Fruit fly (Drosophila melanogaster) whole organism, embryonic: ENCODE measurements around the gene Tdg.
A peak's percentile ranks its signal among the peaks of the same experiment; 100 is the strongest.

Source experiments
- ATbp ChIP-seq: fragments of 200-800 bp; sonication (Bioruptor generic); optimal IDR thresholded peaks from 2 replicates; lab custom pipeline; 2017; ENCODE audit warnings: missing biosample characterization, mild to moderate bottlenecking, missing genetic modification characterization, missing genetic modification reagents
- CG10654 ChIP-seq: fragments of 200-800 bp; sonication (Bioruptor generic); optimal IDR thresholded peaks from 2 replicates; lab custom pipeline; 2016; ENCODE audit warnings: missing biosample characterization, missing genetic modification characterization
- CG10979 ChIP-seq: fragments of 200-800 bp; sonication (Bioruptor generic); optimal IDR thresholded peaks from 2 replicates; lab custom pipeline; 2018; ENCODE audit warnings: missing biosample characterization, mild to moderate bottlenecking, missing genetic modification characterization, moderate library complexity
- CG11723 ChIP-seq: fragments of 200-800 bp; sonication (Bioruptor generic); optimal IDR thresholded peaks from 2 replicates; lab custom pipeline; 2017; ENCODE audit warnings: missing biosample characterization, mild to moderate bottlenecking, missing genetic modification characterization
- CG12236 ChIP-seq: fragments of 200-800 bp; sonication (Bioruptor generic); optimal IDR thresholded peaks from 2 replicates; lab custom pipeline; 2016; ENCODE audit warnings: missing biosample characterization, missing genetic modification characterization
- CG12391 ChIP-seq: fragments of 200-800 bp; sonication (Bioruptor generic); optimal IDR thresholded peaks from 3 replicates; lab custom pipeline; 2018; ENCODE audit warnings: missing biosample characterization, mild to moderate bottlenecking, missing genetic modification characterization, moderate library complexity
- CG12659 ChIP-seq: fragments of 200-800 bp; sonication (Bioruptor generic); optimal IDR thresholded peaks from 3 replicates; lab custom pipeline; 2017; ENCODE audit warnings: mild to moderate bottlenecking, missing biosample characterization, missing genetic modification reagents, missing genetic modification characterization
- CG13624 ChIP-seq: fragments of 200-800 bp; sonication (Bioruptor generic); optimal IDR thresholded peaks from 2 replicates; lab custom pipeline; 2016; ENCODE audit warnings: missing biosample characterization, missing genetic modification characterization
- CG14014 ChIP-seq: fragments of 200-800 bp; sonication (Bioruptor generic); IDR thresholded peaks from 2 replicates; pipeline ENCODE4 v1.3.6; 2022; ENCODE audit warnings: missing biosample characterization, missing genetic modification characterization
- CG14860 ChIP-seq: fragments of 200-800 bp; sonication (Bioruptor generic); IDR thresholded peaks from 3 replicates; pipeline ENCODE4 v1.3.6; 2022; ENCODE audit warnings: missing biosample characterization, missing genetic modification characterization; ENCODE audit not compliant: partially characterized antibody
- CG16813 ChIP-seq: fragments of 200-800 bp; sonication (Bioruptor generic); IDR thresholded peaks from 3 replicates; pipeline ENCODE4 v1.3.6; 2022; ENCODE audit warnings: missing biosample characterization, missing genetic modification characterization; ENCODE audit not compliant: partially characterized antibody
- CG16815 ChIP-seq: fragments of 200-800 bp; sonication (Bioruptor generic); optimal IDR thresholded peaks from 3 replicates; lab custom pipeline; 2017; ENCODE audit warnings: missing biosample characterization, mild to moderate bottlenecking, missing genetic modification characterization
- CG16863 ChIP-seq: fragments of 200-800 bp; sonication (Bioruptor generic); optimal IDR thresholded peaks from 3 replicates; lab custom pipeline; 2016; ENCODE audit warnings: missing biosample characterization, missing genetic modification characterization
- CG17328 ChIP-seq: fragments of 200-800 bp; sonication (Bioruptor generic); IDR thresholded peaks from 2 replicates; pipeline ENCODE4 v1.3.6; 2022; ENCODE audit warnings: missing biosample characterization, missing genetic modification characterization
- CG18619 ChIP-seq: fragments of 200-800 bp; sonication (Bioruptor generic); optimal IDR thresholded peaks from 3 replicates; lab custom pipeline; 2017; ENCODE audit warnings: missing biosample characterization, mild to moderate bottlenecking, missing genetic modification characterization
- CG2678 ChIP-seq: fragments of 200-800 bp; sonication (Bioruptor generic); optimal IDR thresholded peaks from 3 replicates; lab custom pipeline; 2019; ENCODE audit warnings: missing biosample characterization, mild to moderate bottlenecking, missing genetic modification characterization, moderate library complexity
- CG2875 ChIP-seq: fragments of 200-800 bp; sonication (Bioruptor generic); optimal IDR thresholded peaks from 2 replicates; lab custom pipeline; 2017; ENCODE audit warnings: missing biosample characterization, mild to moderate bottlenecking, missing genetic modification characterization, missing genetic modification reagents
- CG33557 ChIP-seq: fragments of 200-800 bp; sonication (Bioruptor generic); optimal IDR thresholded peaks from 2 replicates; lab custom pipeline; 2019; ENCODE audit warnings: missing biosample characterization, mild to moderate bottlenecking, missing genetic modification characterization, moderate library complexity
- CG4854 ChIP-seq: fragments of 200-800 bp; sonication (Bioruptor generic); optimal IDR thresholded peaks from 2 replicates; lab custom pipeline; 2016; ENCODE audit warnings: missing biosample characterization, missing genetic modification characterization, inconsistent platforms
- CG6254 ChIP-seq: fragments of 200-800 bp; sonication (Bioruptor generic); optimal IDR thresholded peaks from 3 replicates; lab custom pipeline; 2017; ENCODE audit warnings: mild to moderate bottlenecking, missing biosample characterization, missing genetic modification reagents, missing genetic modification characterization
- CG6272 ChIP-seq: fragments of 200-800 bp; sonication (Bioruptor generic); IDR thresholded peaks from 2 replicates; pipeline ENCODE4 v1.3.6; 2022; ENCODE audit warnings: missing biosample characterization, missing genetic modification characterization
- CG6654 ChIP-seq: fragments of 200-800 bp; sonication (Bioruptor generic); optimal IDR thresholded peaks from 2 replicates; lab custom pipeline; 2017; ENCODE audit warnings: missing biosample characterization, mild to moderate bottlenecking, missing genetic modification characterization
- CG6854 ChIP-seq: fragments of 200-800 bp; sonication (Bioruptor generic); optimal IDR thresholded peaks from 3 replicates; lab custom pipeline; 2017; ENCODE audit warnings: missing biosample characterization, mild to moderate bottlenecking, missing genetic modification characterization
- CG7556 ChIP-seq: fragments of 200-800 bp; sonication (Bioruptor generic); optimal IDR thresholded peaks from 2 replicates; lab custom pipeline; 2017; ENCODE audit warnings: missing biosample characterization, mild to moderate bottlenecking, missing genetic modification characterization
- CG7987 ChIP-seq: fragments of 200-800 bp; sonication (Bioruptor generic); optimal IDR thresholded peaks from 2 replicates; lab custom pipeline; 2018; ENCODE audit warnings: missing biosample characterization, mild to moderate bottlenecking, missing genetic modification characterization, moderate library complexity
- CG8924 ChIP-seq: fragments of 200-800 bp; optimal IDR thresholded peaks from 3 replicates; lab custom pipeline; 2019; ENCODE audit warnings: missing biosample characterization, mild to moderate bottlenecking, missing genetic modification characterization, moderate library complexity
- H2.0 ChIP-seq: fragments of 200-800 bp; sonication (Bioruptor generic); IDR thresholded peaks from 2 replicates; pipeline ENCODE4 v1.3.6; 2022; ENCODE audit warnings: missing biosample characterization, missing genetic modification characterization
- HLH3B ChIP-seq: fragments of 200-800 bp; sonication (Bioruptor generic); IDR thresholded peaks from 2 replicates; pipeline ENCODE4 v1.3.6; 2022; ENCODE audit warnings: missing biosample characterization, missing genetic modification characterization
- HLH54F ChIP-seq: fragments of 200-800 bp; sonication (Bioruptor generic); optimal IDR thresholded peaks from 3 replicates; lab custom pipeline; 2016; ENCODE audit warnings: missing biosample characterization, missing genetic modification characterization
- HmgD ChIP-seq: fragments of 200-800 bp; sonication (Bioruptor generic); optimal IDR thresholded peaks from 3 replicates; lab custom pipeline; 2016; ENCODE audit warnings: missing biosample characterization, missing genetic modification characterization
- Med ChIP-seq: fragments of 200-800 bp; sonication (Bioruptor generic); peaks from one replicate; lab custom pipeline; 2016; ENCODE audit warnings: missing biosample characterization, missing genetic modification characterization, mild to moderate bottlenecking, inconsistent platforms, moderate library complexity
- Nf-YB ChIP-seq: fragments of 200-800 bp; sonication (Bioruptor generic); optimal IDR thresholded peaks from 3 replicates; lab custom pipeline; 2019; ENCODE audit warnings: missing biosample characterization, mild to moderate bottlenecking, missing genetic modification characterization, moderate library complexity
- Side ChIP-seq: fragments of 200-800 bp; sonication (Bioruptor generic); optimal IDR thresholded peaks from 2 replicates; lab custom pipeline; 2016; ENCODE audit warnings: missing biosample characterization, missing genetic modification characterization
- Xrp1 ChIP-seq: fragments of 200-800 bp; sonication (Bioruptor generic); IDR thresholded peaks from 2 replicates; pipeline ENCODE4 v1.3.6; 2022; ENCODE audit warnings: missing biosample characterization, missing genetic modification characterization
- al ChIP-seq: fragments of 200-800 bp; sonication (Bioruptor generic); IDR thresholded peaks from 2 replicates; pipeline ENCODE4 v1.3.6; 2022; ENCODE audit warnings: missing biosample characterization, missing genetic modification characterization
- da ChIP-seq: fragments of 200-800 bp; sonication (Bioruptor generic); optimal IDR thresholded peaks from 2 replicates; lab custom pipeline; 2016; ENCODE audit warnings: missing biosample characterization, missing genetic modification characterization
- dmrt11E ChIP-seq: fragments of 200-800 bp; sonication (Bioruptor generic); optimal IDR thresholded peaks from 3 replicates; lab custom pipeline; 2018; ENCODE audit warnings: missing biosample characterization, mild to moderate bottlenecking, missing genetic modification characterization, moderate library complexity
- dmrt99B ChIP-seq: fragments of 200-800 bp; sonication (Bioruptor generic); optimal IDR thresholded peaks from 2 replicates; lab custom pipeline; 2018; ENCODE audit warnings: missing biosample characterization, mild to moderate bottlenecking, missing genetic modification characterization, moderate library complexity
- dpn ChIP-seq, 2 experiments: fragments of 200-800 bp; sonication (Bioruptor generic); optimal IDR thresholded peaks; 3 replicates each; lab custom pipeline; 2016; ENCODE audit warnings: missing biosample characterization in 2 of 2, missing genetic modification characterization in 2 of 2
- emc ChIP-seq: fragments of 200-800 bp; sonication (Bioruptor generic); optimal IDR thresholded peaks from 2 replicates; lab custom pipeline; 2016; ENCODE audit warnings: missing biosample characterization, missing genetic modification characterization
- gcm ChIP-seq: fragments of 200-800 bp; sonication (Bioruptor generic); optimal IDR thresholded peaks from 2 replicates; lab custom pipeline; 2019; ENCODE audit warnings: missing biosample characterization, mild to moderate bottlenecking, missing genetic modification characterization, moderate library complexity
- grau ChIP-seq: fragments of 200-800 bp; optimal IDR thresholded peaks from 3 replicates; lab custom pipeline; 2019; ENCODE audit warnings: missing biosample characterization, mild to moderate bottlenecking, missing genetic modification characterization, moderate library complexity
- gt ChIP-seq: fragments of 200-800 bp; sonication (Bioruptor generic); IDR thresholded peaks from 2 replicates; pipeline ENCODE4 v1.3.6; 2022; ENCODE audit warnings: missing biosample characterization, missing genetic modification characterization
- luna ChIP-seq: fragments of 200-800 bp; sonication (Bioruptor generic); optimal IDR thresholded peaks from 2 replicates; lab custom pipeline; 2016; ENCODE audit warnings: missing biosample characterization, missing genetic modification characterization
- nmo ChIP-seq: fragments of 200-800 bp; sonication (Bioruptor generic); optimal IDR thresholded peaks from 2 replicates; lab custom pipeline; 2018; ENCODE audit warnings: missing biosample characterization, mild to moderate bottlenecking, missing genetic modification characterization, moderate library complexity
- pfk ChIP-seq: fragments of 200-800 bp; sonication (Bioruptor generic); optimal IDR thresholded peaks from 2 replicates; lab custom pipeline; 2018; ENCODE audit warnings: missing biosample characterization, mild to moderate bottlenecking, missing genetic modification characterization, moderate library complexity
- pum ChIP-seq: fragments of 200-800 bp; sonication (Bioruptor generic); optimal IDR thresholded peaks from 2 replicates; lab custom pipeline; 2016; ENCODE audit warnings: missing biosample characterization, missing genetic modification characterization
- sob ChIP-seq: fragments of 200-800 bp; sonication (Bioruptor generic); IDR thresholded peaks from 2 replicates; pipeline ENCODE4 v1.3.6; 2022; ENCODE audit warnings: missing biosample characterization, missing genetic modification characterization
- tgo ChIP-seq: fragments of 200-800 bp; sonication (Bioruptor generic); IDR thresholded peaks from 3 replicates; pipeline ENCODE4 v1.3.6; 2022; ENCODE audit warnings: missing biosample characterization, missing genetic modification characterization
- zfh1 ChIP-seq: fragments of 200-800 bp; sonication (Bioruptor generic); IDR thresholded peaks from 3 replicates; pipeline ENCODE4 v1.3.6; 2022; ENCODE audit warnings: missing biosample characterization, missing genetic modification characterization

The Tdg gene

dm6 chr4:498324-498850 lies 59.3 kb downstream of the Tdg start (continued):
- TF ChIP-seq Side (no peak), CG33557 (GFP tag; lab: Kevin White, UChicago) (no peak), luna (GFP tag; lab: Kevin White, UChicago) (no peak), CG13624 (GFP tag; lab: Kevin White, UChicago) (no peak), da (no peak), tgo (0 out of 3 replicates have a peak, but pooled peaks have one; percentile 24), sob (GFP tag; lab: Robert Waterston, UW) (no peak), CG16863 (no peak), dmrt11E (peak; percentile 39), CG6654 (GFP tag; lab: Kevin White, UChicago) (no peak), CG4854 (GFP tag; lab: Kevin White, UChicago) (no peak), Nf-YB (GFP tag; lab: Kevin White, UChicago) (no peak), CG10979 (tag; lab: Kevin White, UChicago) (peak; percentile 23), CG16813 (GFP tag; lab: Robert Waterston, UW) (peak; percentile 74), CG11723 (GFP tag; lab: Kevin White, UChicago) (no peak), CG6272 (GFP tag; lab: Robert Waterston, UW) (no peak), CG12659 (no peak), CG6854 (GFP tag; lab: Kevin White, UChicago) (no peak), CG8924 (no peak), CG2875 (GFP tag; lab: Kevin White, UChicago) (no peak), CG2678 (tag; lab: Kevin White, UChicago) (no peak), H2.0 (GFP tag; lab: Robert Waterston, UW) (peak; percentile 22; the same call in 1 of the 2 replicates), gcm (GFP tag; lab: Kevin White, UChicago) (no peak), al (GFP tag; lab: Robert Waterston, UW) (no peak), dmrt99B (tag; lab: Kevin White, UChicago) (peak; percentile 17), HmgD (GFP tag; lab: Kevin White, UChicago) (no peak), Med (GFP tag; lab: Kevin White, UChicago) (peak; percentile 57), zfh1 (peak; percentile 23; the same call in 1 of the 3 replicates), pfk (GFP tag; lab: Kevin White, UChicago) (no peak), CG7987 (GFP tag; lab: Kevin White, UChicago) (no peak), grau (tag; lab: Kevin White, UChicago) (peak; percentile 1), gt (no peak), pum (GFP tag; lab: Kevin White, UChicago) (no peak), dpn (GFP tag; optimal IDR thresholded peaks at IDR 0.05; lab: Kevin White, UChicago) (peak in 1 of 2 experiments; percentile 9), nmo (GFP tag; lab: Kevin White, UChicago) (peak; percentile 7), CG12236 (GFP tag; lab: Kevin White, UChicago) (no peak), Xrp1 (GFP tag; lab: Robert Waterston, UW) (peak; percentile 6; the same call in 1 of the 2 replicates), CG14860 (peak; percentile 56; the same call in 2 of the 3 replicates), CG17328 (GFP tag; lab: Robert Waterston, UW) (peak; percentile 40; the same call in 1 of the 2 replicates), emc (GFP tag; lab: Kevin White, UChicago) (no peak), HLH54F (GFP tag; lab: Kevin White, UChicago) (no peak), HLH3B (GFP tag; lab: Robert Waterston, UW) (no peak), CG12391 (tag; lab: Kevin White, UChicago) (no peak), CG16815 (peak; percentile 22), CG10654 (no peak), CG14014 (GFP tag; lab: Robert Waterston, UW) (no peak), CG18619 (GFP tag; lab: Kevin White, UChicago) (no peak), CG7556 (GFP tag; lab: Kevin White, UChicago) (no peak), ATbp (GFP tag; lab: Kevin White, UChicago) (no peak), CG6254 (GFP tag; lab: Kevin White, UChicago) (no peak)
